Fruit fly (Drosophila melanogaster) whole organism, embryonic: ENCODE results near the gene Sumo.

Source experiments
- Abd-B ChIP-seq: fragments of 200-800 bp; sonication (Bioruptor generic); optimal IDR thresholded peaks from 2 replicates; lab custom pipeline; 2018; ENCODE audit warnings: missing biosample characterization, mild to moderate bottlenecking, missing genetic modification characterization, moderate library complexity
- Antp ChIP-seq: fragments of 200-800 bp; sonication (Bioruptor generic); optimal IDR thresholded peaks from 3 replicates; lab custom pipeline; 2016; ENCODE audit warnings: missing biosample characterization, missing genetic modification characterization
- BEAF-32 ChIP-seq: fragments of 200-800 bp; sonication (Bioruptor generic); optimal IDR thresholded peaks from 3 replicates; lab custom pipeline; 2017; ENCODE audit warnings: missing biosample characterization, missing genetic modification characterization, mild to moderate bottlenecking, moderate library complexity, missing genetic modification reagents
- CG12155 ChIP-seq: fragments of 200-800 bp; sonication (Bioruptor generic); optimal IDR thresholded peaks from 3 replicates; lab custom pipeline; 2016; ENCODE audit warnings: missing biosample characterization, missing genetic modification characterization
- CG12659 ChIP-seq: fragments of 200-800 bp; sonication (Bioruptor generic); optimal IDR thresholded peaks from 3 replicates; lab custom pipeline; 2017; ENCODE audit warnings: mild to moderate bottlenecking, missing biosample characterization, missing genetic modification reagents, missing genetic modification characterization
- CG13624 ChIP-seq: fragments of 200-800 bp; sonication (Bioruptor generic); optimal IDR thresholded peaks from 2 replicates; lab custom pipeline; 2016; ENCODE audit warnings: missing biosample characterization, missing genetic modification characterization
- CG15011 ChIP-seq: fragments of 200-800 bp; sonication (Bioruptor generic); optimal IDR thresholded peaks from 3 replicates; lab custom pipeline; 2018; ENCODE audit warnings: missing biosample characterization, mild to moderate bottlenecking, missing genetic modification characterization
- CG15601 ChIP-seq: fragments of 200-800 bp; sonication (Bioruptor generic); optimal IDR thresholded peaks from 3 replicates; lab custom pipeline; 2019; ENCODE audit warnings: missing biosample characterization, mild to moderate bottlenecking, missing genetic modification characterization, moderate library complexity
- CG17829 ChIP-seq: fragments of 200-800 bp; optimal IDR thresholded peaks from 2 replicates; lab custom pipeline; 2019; ENCODE audit warnings: missing biosample characterization, mild to moderate bottlenecking, missing genetic modification characterization, moderate library complexity
- CG17912 ChIP-seq: fragments of 200-800 bp; sonication (Bioruptor generic); optimal IDR thresholded peaks from 2 replicates; lab custom pipeline; 2018; ENCODE audit warnings: missing biosample characterization, mild to moderate bottlenecking, missing genetic modification characterization
- CG18619 ChIP-seq: fragments of 200-800 bp; sonication (Bioruptor generic); optimal IDR thresholded peaks from 3 replicates; lab custom pipeline; 2017; ENCODE audit warnings: missing biosample characterization, mild to moderate bottlenecking, missing genetic modification characterization
- CG2116 ChIP-seq: fragments of 200-800 bp; sonication (Bioruptor generic); optimal IDR thresholded peaks from 3 replicates; lab custom pipeline; 2018; ENCODE audit warnings: missing biosample characterization, mild to moderate bottlenecking, missing genetic modification characterization
- CG2199 ChIP-seq: fragments of 200-800 bp; sonication (Bioruptor generic); IDR thresholded peaks from 3 replicates; pipeline ENCODE4 v1.3.6; 2022; ENCODE audit warnings: missing biosample characterization, missing genetic modification characterization
- CG32532 ChIP-seq: fragments of 200-800 bp; sonication (Bioruptor generic); IDR thresholded peaks from 2 replicates; pipeline ENCODE4 v1.3.6; 2022; ENCODE audit warnings: missing biosample characterization, missing genetic modification characterization
- CG32772 ChIP-seq: fragments of 200-800 bp; sonication (Bioruptor generic); IDR thresholded peaks from 2 replicates; pipeline ENCODE4 v1.3.6; 2022; ENCODE audit warnings: missing biosample characterization, missing genetic modification characterization
- CG3281 ChIP-seq: fragments of 200-800 bp; sonication (Bioruptor generic); optimal IDR thresholded peaks from 3 replicates; lab custom pipeline; 2017; ENCODE audit warnings: missing biosample characterization, mild to moderate bottlenecking, missing genetic modification characterization
- CG33557 ChIP-seq: fragments of 200-800 bp; sonication (Bioruptor generic); optimal IDR thresholded peaks from 2 replicates; lab custom pipeline; 2019; ENCODE audit warnings: missing biosample characterization, mild to moderate bottlenecking, missing genetic modification characterization, moderate library complexity
- CG3407 ChIP-seq: fragments of 200-800 bp; sonication (Bioruptor generic); optimal IDR thresholded peaks from 2 replicates; lab custom pipeline; 2018; ENCODE audit warnings: missing biosample characterization, mild to moderate bottlenecking, missing genetic modification characterization
- CG42726 ChIP-seq: fragments of 200-800 bp; sonication (Bioruptor generic); IDR thresholded peaks from 2 replicates; pipeline ENCODE4 v1.3.6; 2022; ENCODE audit warnings: missing biosample characterization, missing genetic modification characterization; ENCODE audit not compliant: partially characterized antibody
- CG4328 ChIP-seq: fragments of 200-800 bp; sonication (Bioruptor generic); optimal IDR thresholded peaks from 3 replicates; lab custom pipeline; 2017; ENCODE audit warnings: missing biosample characterization, missing genetic modification reagents, missing genetic modification characterization
- CG6765 ChIP-seq: fragments of 200-800 bp; sonication (Bioruptor generic); optimal IDR thresholded peaks from 3 replicates; lab custom pipeline; 2017; ENCODE audit warnings: missing biosample characterization, mild to moderate bottlenecking, missing genetic modification characterization
- CG7357 ChIP-seq: fragments of 200-800 bp; sonication (Bioruptor generic); IDR thresholded peaks from 3 replicates; pipeline ENCODE4 v1.3.6; 2022; ENCODE audit warnings: missing biosample characterization, missing genetic modification characterization
- CG7556 ChIP-seq: fragments of 200-800 bp; sonication (Bioruptor generic); optimal IDR thresholded peaks from 2 replicates; lab custom pipeline; 2017; ENCODE audit warnings: missing biosample characterization, mild to moderate bottlenecking, missing genetic modification characterization
- CG7928 ChIP-seq: fragments of 200-800 bp; sonication (Bioruptor generic); optimal IDR thresholded peaks from 2 replicates; lab custom pipeline; 2017; ENCODE audit warnings: missing biosample characterization, mild to moderate bottlenecking, missing genetic modification characterization
- D19B ChIP-seq: fragments of 200-800 bp; sonication (Bioruptor generic); optimal IDR thresholded peaks from 2 replicates; lab custom pipeline; 2017; ENCODE audit warnings: missing biosample characterization, mild to moderate bottlenecking, missing genetic modification characterization
- Dbx ChIP-seq: fragments of 200-800 bp; sonication (Bioruptor generic); IDR thresholded peaks from 3 replicates; pipeline ENCODE4 v1.3.6; 2022; ENCODE audit warnings: missing biosample characterization, missing genetic modification characterization
- Dip2 ChIP-seq: fragments of 200-800 bp; sonication (Bioruptor generic); IDR thresholded peaks from 2 replicates; pipeline ENCODE4 v1.3.6; 2022; ENCODE audit warnings: missing biosample characterization, missing genetic modification characterization
- Gug ChIP-seq: fragments of 200-800 bp; sonication (Bioruptor generic); IDR thresholded peaks from 4 replicates; pipeline ENCODE4 v1.3.6; 2022; ENCODE audit warnings: missing biosample characterization, missing genetic modification characterization
- HmgD ChIP-seq: fragments of 200-800 bp; sonication (Bioruptor generic); optimal IDR thresholded peaks from 3 replicates; lab custom pipeline; 2016; ENCODE audit warnings: missing biosample characterization, missing genetic modification characterization
- Mes4 ChIP-seq: fragments of 200-800 bp; sonication (Bioruptor generic); optimal IDR thresholded peaks from 2 replicates; lab custom pipeline; 2016; ENCODE audit warnings: missing biosample characterization, missing genetic modification characterization
- NC2α ChIP-seq: fragments of 200-800 bp; sonication (Bioruptor generic); optimal IDR thresholded peaks from 2 replicates; lab custom pipeline; 2016; ENCODE audit warnings: missing biosample characterization, missing genetic modification characterization
- Rfx ChIP-seq: fragments of 200-800 bp; sonication (Bioruptor generic); IDR thresholded peaks from 2 replicates; pipeline ENCODE4 v1.3.6; 2022; ENCODE audit warnings: missing biosample characterization, missing genetic modification characterization
- Trl ChIP-seq, 3 experiments: fragments of >200 bp in 2 of 3; fragments of 200-800 bp in 1 of 3; sonication (Bioruptor generic) in 1 of 3; optimal IDR thresholded peaks; 2 replicates in 1 of 3; 3 replicates in 2 of 3; lab custom pipeline; 2016 to 2017; ENCODE audit warnings: missing biosample characterization in 1 of 3, missing genetic modification characterization in 1 of 3
- Vsx1 ChIP-seq: fragments of 200-800 bp; sonication (Bioruptor generic); optimal IDR thresholded peaks from 2 replicates; lab custom pipeline; 2017; ENCODE audit warnings: missing biosample characterization, mild to moderate bottlenecking, missing genetic modification characterization, missing genetic modification reagents
- aop ChIP-seq: fragments of 200-800 bp; sonication (Bioruptor generic); IDR thresholded peaks from 2 replicates; pipeline ENCODE4 v1.3.6; 2022; ENCODE audit warnings: missing biosample characterization, missing genetic modification characterization
- ara ChIP-seq: fragments of 200-800 bp; sonication (Bioruptor generic); IDR thresholded peaks from 2 replicates; pipeline ENCODE4 v1.3.6; 2022; ENCODE audit warnings: missing biosample characterization, missing genetic modification characterization
- ato ChIP-seq: fragments of 200-800 bp; sonication (Bioruptor generic); IDR thresholded peaks from 2 replicates; pipeline ENCODE4 v1.3.6; 2022; ENCODE audit warnings: missing biosample characterization, missing genetic modification characterization; ENCODE audit not compliant: partially characterized antibody
- btn ChIP-seq: fragments of 200-800 bp; sonication (Bioruptor generic); optimal IDR thresholded peaks from 2 replicates; lab custom pipeline; 2016; ENCODE audit warnings: missing biosample characterization, missing genetic modification characterization
- caup ChIP-seq: fragments of 200-800 bp; sonication (Bioruptor generic); optimal IDR thresholded peaks from 3 replicates; lab custom pipeline; 2017; ENCODE audit warnings: missing biosample characterization, mild to moderate bottlenecking, missing genetic modification characterization, moderate library complexity; ENCODE audit not compliant: severe bottlenecking
- dan ChIP-seq: fragments of 200-800 bp; sonication (Bioruptor generic); IDR thresholded peaks from 2 replicates; pipeline ENCODE4 v1.3.6; 2022; ENCODE audit warnings: missing biosample characterization, missing genetic modification characterization
- dimm ChIP-seq: fragments of 200-800 bp; sonication (Bioruptor generic); IDR thresholded peaks from 2 replicates; pipeline ENCODE4 v1.3.6; 2022; ENCODE audit warnings: missing biosample characterization, missing genetic modification characterization
- ems ChIP-seq: fragments of 200-800 bp; sonication (Bioruptor generic); optimal IDR thresholded peaks from 3 replicates; lab custom pipeline; 2016; ENCODE audit warnings: missing biosample characterization, missing genetic modification characterization
- eve ChIP-seq, 2 experiments: fragments of >200 bp; optimal IDR thresholded peaks; 2 replicates each; lab custom pipeline; 2017; ENCODE audit warnings: missing biosample characterization in 2 of 2, missing genetic modification characterization in 2 of 2
- gcm ChIP-seq: fragments of 200-800 bp; sonication (Bioruptor generic); optimal IDR thresholded peaks from 2 replicates; lab custom pipeline; 2019; ENCODE audit warnings: missing biosample characterization, mild to moderate bottlenecking, missing genetic modification characterization, moderate library complexity
- mirr ChIP-seq: fragments of 200-800 bp; sonication (Bioruptor generic); optimal IDR thresholded peaks from 3 replicates; lab custom pipeline; 2018; ENCODE audit warnings: missing biosample characterization, mild to moderate bottlenecking, missing genetic modification characterization
- sug ChIP-seq: fragments of 200-800 bp; optimal IDR thresholded peaks from 2 replicates; lab custom pipeline; 2019; ENCODE audit warnings: missing biosample characterization, mild to moderate bottlenecking, missing genetic modification characterization, moderate library complexity
- tna ChIP-seq: fragments of 200-800 bp; sonication (Bioruptor generic); IDR thresholded peaks from 2 replicates; pipeline ENCODE4 v1.3.6; 2022; ENCODE audit warnings: missing biosample characterization, missing genetic modification characterization; ENCODE audit not compliant: partially characterized antibody
- ttk ChIP-seq: fragments of 200-800 bp; sonication (Bioruptor generic); IDR thresholded peaks from 2 replicates; pipeline ENCODE4 v2.1.2; 2022; ENCODE audit warnings: missing biosample characterization, missing genetic modification characterization
- yki ChIP-seq: fragments of >200 bp; optimal IDR thresholded peaks from 3 replicates; lab custom pipeline; 2018
- zen ChIP-seq: fragments of 200-800 bp; sonication (Bioruptor generic); optimal IDR thresholded peaks from 3 replicates; lab custom pipeline; 2018; ENCODE audit warnings: missing biosample characterization, mild to moderate bottlenecking, missing genetic modification characterization, moderate library complexity

Gene Sumo

dm6 chr2L:6968013-6968517 is 621 bp upstream of the Sumo start (continued):
- TF ChIP-seq ttk (GFP tag; lab: Robert Waterston, UW), result peak; percentile 33; the same call in 1 of the 2 replicates
- TF ChIP-seq Mes4 (GFP tag; lab: Kevin White, UChicago), result peak; percentile 59
- TF ChIP-seq tna (GFP tag; lab: Robert Waterston, UW), result peak; percentile 56; the same call in 1 of the 2 replicates
- peak; percentile 35 for TF ChIP-seq ems (GFP tag; lab: Kevin White, UChicago)
- peak; percentile 24 for TF ChIP-seq CG12659 (GFP tag; lab: Kevin White, UChicago)
- TF ChIP-seq CG2116 (GFP tag; lab: Kevin White, UChicago), result peak; percentile 92
- TF ChIP-seq CG33557 (GFP tag; lab: Kevin White, UChicago), result no peak
- TF ChIP-seq CG17829 (tag; lab: Kevin White, UChicago), result peak; percentile 20
- TF ChIP-seq sug (tag; lab: Kevin White, UChicago), result no peak
- peak; percentile 34 for TF ChIP-seq gcm (GFP tag; lab: Kevin White, UChicago)
- TF ChIP-seq CG12155 (GFP tag; lab: Kevin White, UChicago), result no peak
- TF ChIP-seq CG7928 (GFP tag; lab: Kevin White, UChicago), result peak; percentile 86
- no peak for TF ChIP-seq CG4328 (GFP tag; lab: Kevin White, UChicago)
- peak; percentile 67 for TF ChIP-seq Gug (GFP tag; lab: Robert Waterston, UW)
- peak; percentile 60 for TF ChIP-seq CG17912 (GFP tag; lab: Kevin White, UChicago)
- TF ChIP-seq CG32532 (GFP tag; lab: Robert Waterston, UW), result peak; percentile 20; the same call in 1 of the 2 replicates
- TF ChIP-seq btn (GFP tag; lab: Kevin White, UChicago), result no peak
- TF ChIP-seq Vsx1, result no peak
- no peak for TF ChIP-seq dimm (GFP tag; lab: Robert Waterston, UW)
- peak; percentile 56 for TF ChIP-seq Antp (GFP tag; lab: Kevin White, UChicago)
- TF ChIP-seq yki (lab: Kevin White, UChicago), result no peak
- peak; percentile 18 for TF ChIP-seq CG3281 (GFP tag; lab: Kevin White, UChicago)
- peak; percentile 9 for TF ChIP-seq NC2α (GFP tag; lab: Kevin White, UChicago)
- TF ChIP-seq CG7556 (GFP tag; lab: Kevin White, UChicago), result peak; percentile 8
- peak; percentile 51 for TF ChIP-seq caup
- TF ChIP-seq CG7357, result no peak
- peak; percentile 55 for TF ChIP-seq ato (GFP tag; lab: Robert Waterston, UW)
- TF ChIP-seq CG13624 (GFP tag; lab: Kevin White, UChicago), result peak; percentile 88
- TF ChIP-seq CG15601 (tag; lab: Kevin White, UChicago), result peak; percentile 14
- no peak for TF ChIP-seq Abd-B
- TF ChIP-seq D19B (GFP tag; lab: Kevin White, UChicago), result peak; percentile 99
- TF ChIP-seq Trl (optimal IDR thresholded peaks at IDR 0.05; lab: Kevin White, UChicago), result no peak
- peak; percentile 29 for TF ChIP-seq Trl (GFP tag; optimal IDR thresholded peaks at IDR 0.05; lab: Kevin White, UChicago)
- no peak for TF ChIP-seq dan (GFP tag; lab: Robert Waterston, UW)
- TF ChIP-seq eve (GFP tag; optimal IDR thresholded peaks at IDR 0.05; lab: Kevin White, UChicago), result no peak
- TF ChIP-seq CG3407 (GFP tag; lab: Kevin White, UChicago), result no peak
- TF ChIP-seq Dbx (GFP tag; lab: Robert Waterston, UW), result peak; percentile 55; the same call in 1 of the 3 replicates
- TF ChIP-seq Rfx, result no peak; the same call in 1 of the 2 replicates
- no peak for TF ChIP-seq CG15011 (GFP tag; lab: Kevin White, UChicago)
- TF ChIP-seq HmgD (GFP tag; lab: Kevin White, UChicago), result peak; percentile 8
- no peak for TF ChIP-seq mirr
- peak; percentile 16; the same call in 1 of the 2 replicates for TF ChIP-seq CG32772
- TF ChIP-seq CG2199 (GFP tag; lab: Robert Waterston, UW), result peak; percentile 80; the same call in 2 of the 3 replicates
- TF ChIP-seq CG42726, result peak; percentile 19; the same call in 1 of the 2 replicates
- TF ChIP-seq BEAF-32 (GFP tag; lab: Kevin White, UChicago), result no peak
- peak; percentile 41 for TF ChIP-seq CG18619 (GFP tag; lab: Kevin White, UChicago)
- TF ChIP-seq CG6765 (GFP tag; lab: Kevin White, UChicago), result no peak
- TF ChIP-seq ara (GFP tag; lab: Robert Waterston, UW), result no peak
- TF ChIP-seq aop (GFP tag; lab: Robert Waterston, UW), result no peak
- no peak for TF ChIP-seq Dip2 (GFP tag; lab: Robert Waterston, UW)
- TF ChIP-seq zen (tag; lab: Kevin White, UChicago), result no peak
